Fruit fly (Drosophila melanogaster) whole organism, embryonic: ENCODE data around the gene CG4004.

Experiments used
- Atf3 ChIP-seq: fragments of 200-800 bp; sonication (Bioruptor generic); optimal IDR thresholded peaks from 3 replicates; lab custom pipeline; 2016; ENCODE audit warnings: missing biosample characterization, missing genetic modification characterization
- BtbVII ChIP-seq: fragments of 200-800 bp; sonication (Bioruptor generic); optimal IDR thresholded peaks from 3 replicates; lab custom pipeline; 2017; ENCODE audit warnings: missing biosample characterization, mild to moderate bottlenecking, missing genetic modification characterization
- CG1233 ChIP-seq: fragments of 200-800 bp; sonication (Bioruptor generic); optimal IDR thresholded peaks from 4 replicates; lab custom pipeline; 2018; ENCODE audit warnings: missing biosample characterization, mild to moderate bottlenecking, missing genetic modification characterization
- CG13624 ChIP-seq: fragments of 200-800 bp; sonication (Bioruptor generic); optimal IDR thresholded peaks from 2 replicates; lab custom pipeline; 2016; ENCODE audit warnings: missing biosample characterization, missing genetic modification characterization
- CG15073 ChIP-seq: fragments of 200-800 bp; sonication (Bioruptor generic); optimal IDR thresholded peaks from 2 replicates; lab custom pipeline; 2016; ENCODE audit warnings: missing biosample characterization, missing genetic modification characterization
- CG17359 ChIP-seq: fragments of 200-800 bp; sonication (Bioruptor generic); optimal IDR thresholded peaks from 3 replicates; lab custom pipeline; 2018; ENCODE audit warnings: missing biosample characterization, mild to moderate bottlenecking, missing genetic modification characterization, moderate library complexity
- CG17802 ChIP-seq: fragments of 200-800 bp; sonication (Bioruptor generic); optimal IDR thresholded peaks from 2 replicates; lab custom pipeline; 2018; ENCODE audit warnings: missing biosample characterization, mild to moderate bottlenecking, missing genetic modification characterization, moderate library complexity
- CG2116 ChIP-seq: fragments of 200-800 bp; sonication (Bioruptor generic); optimal IDR thresholded peaks from 3 replicates; lab custom pipeline; 2018; ENCODE audit warnings: missing biosample characterization, mild to moderate bottlenecking, missing genetic modification characterization
- CG2120 ChIP-seq: fragments of 200-800 bp; sonication (Bioruptor generic); optimal IDR thresholded peaks from 3 replicates; lab custom pipeline; 2016; ENCODE audit warnings: missing biosample characterization, missing genetic modification characterization
- CG30020 ChIP-seq: fragments of 200-800 bp; optimal IDR thresholded peaks from 2 replicates; lab custom pipeline; 2019; ENCODE audit warnings: missing biosample characterization, mild to moderate bottlenecking, missing genetic modification characterization, moderate library complexity
- CG30403 ChIP-seq: fragments of 200-800 bp; sonication (Bioruptor generic); optimal IDR thresholded peaks from 3 replicates; lab custom pipeline; 2016; ENCODE audit warnings: missing biosample characterization, missing genetic modification characterization
- CG3847 ChIP-seq: fragments of 200-800 bp; sonication (Bioruptor generic); IDR thresholded peaks from 2 replicates; pipeline ENCODE4 v1.3.6; 2022; ENCODE audit warnings: missing biosample characterization, missing genetic modification characterization
- CG4328 ChIP-seq: fragments of 200-800 bp; sonication (Bioruptor generic); optimal IDR thresholded peaks from 3 replicates; lab custom pipeline; 2017; ENCODE audit warnings: missing biosample characterization, missing genetic modification reagents, missing genetic modification characterization
- CG9215 ChIP-seq: fragments of 200-800 bp; sonication (Bioruptor generic); IDR thresholded peaks from 2 replicates; pipeline ENCODE4 v1.3.6; 2022; ENCODE audit warnings: missing biosample characterization, missing genetic modification characterization
- Doc2 ChIP-seq: fragments of 200-800 bp; sonication (Bioruptor generic); IDR thresholded peaks from 2 replicates; pipeline ENCODE4 v1.3.6; 2022; ENCODE audit warnings: missing biosample characterization, missing genetic modification characterization
- HmgD ChIP-seq: fragments of 200-800 bp; sonication (Bioruptor generic); optimal IDR thresholded peaks from 3 replicates; lab custom pipeline; 2016; ENCODE audit warnings: missing biosample characterization, missing genetic modification characterization
- HmgZ ChIP-seq: fragments of 200-800 bp; sonication (Bioruptor generic); optimal IDR thresholded peaks from 2 replicates; lab custom pipeline; 2018; ENCODE audit warnings: missing biosample characterization, mild to moderate bottlenecking, missing genetic modification characterization
- Hsf ChIP-seq: fragments of 200-800 bp; sonication (Bioruptor generic); optimal IDR thresholded peaks from 3 replicates; lab custom pipeline; 2016; ENCODE audit warnings: missing biosample characterization, missing genetic modification characterization
- NfI ChIP-seq: fragments of 200-800 bp; sonication (Bioruptor generic); optimal IDR thresholded peaks from 3 replicates; lab custom pipeline; 2018; ENCODE audit warnings: missing biosample characterization, mild to moderate bottlenecking, missing genetic modification characterization, moderate library complexity
- Oaz ChIP-seq: fragments of 200-800 bp; sonication (Bioruptor generic); IDR thresholded peaks from 2 replicates; pipeline ENCODE4 v1.3.6; 2022; ENCODE audit warnings: missing biosample characterization, missing genetic modification characterization
- Taf1 ChIP-seq: fragments of 200-800 bp; sonication (Bioruptor generic); IDR thresholded peaks from 2 replicates; pipeline ENCODE4 v1.3.6; 2022; ENCODE audit warnings: missing biosample characterization, missing genetic modification characterization
- Xbp1 ChIP-seq: fragments of 200-800 bp; sonication (Bioruptor generic); optimal IDR thresholded peaks from 3 replicates; lab custom pipeline; 2016; ENCODE audit warnings: missing biosample characterization, mild to moderate bottlenecking, missing genetic modification characterization
- ase ChIP-seq: fragments of 200-800 bp; sonication (Bioruptor generic); IDR thresholded peaks from 3 replicates; pipeline ENCODE4 v1.3.6; 2022; ENCODE audit warnings: missing biosample characterization, missing genetic modification characterization
- bbx ChIP-seq: fragments of 200-800 bp; sonication (Bioruptor generic); IDR thresholded peaks from 2 replicates; pipeline ENCODE4 v1.3.6; 2022; ENCODE audit warnings: missing biosample characterization, missing genetic modification characterization; ENCODE audit not compliant: partially characterized antibody
- cg ChIP-seq: fragments of 200-800 bp; sonication (Bioruptor generic); optimal IDR thresholded peaks from 3 replicates; lab custom pipeline; 2019; ENCODE audit warnings: missing biosample characterization, mild to moderate bottlenecking, missing genetic modification characterization, moderate library complexity
- chif ChIP-seq, 2 experiments: fragments of 200-800 bp; sonication (Bioruptor generic); optimal IDR thresholded peaks; 3 replicates each; lab custom pipeline; 2016; ENCODE audit warnings: missing biosample characterization in 2 of 2, missing genetic modification characterization in 2 of 2
- crp ChIP-seq, 2 experiments: fragments of 200-800 bp; sonication (Bioruptor generic); optimal IDR thresholded peaks; 2 replicates in 1 of 2; 3 replicates in 1 of 2; lab custom pipeline; 2017; ENCODE audit warnings: missing biosample characterization in 2 of 2, missing genetic modification characterization in 2 of 2, mild to moderate bottlenecking in 1 of 2, moderate library complexity in 1 of 2
- dmrt99B ChIP-seq: fragments of 200-800 bp; sonication (Bioruptor generic); optimal IDR thresholded peaks from 2 replicates; lab custom pipeline; 2018; ENCODE audit warnings: missing biosample characterization, mild to moderate bottlenecking, missing genetic modification characterization, moderate library complexity
- fd102C ChIP-seq: fragments of 200-800 bp; sonication (Bioruptor generic); optimal IDR thresholded peaks from 2 replicates; lab custom pipeline; 2018; ENCODE audit warnings: missing biosample characterization, mild to moderate bottlenecking, missing genetic modification characterization, moderate library complexity
- fd64A ChIP-seq: fragments of 200-800 bp; sonication (Bioruptor generic); optimal IDR thresholded peaks from 3 replicates; lab custom pipeline; 2018; ENCODE audit warnings: missing biosample characterization, mild to moderate bottlenecking, missing genetic modification characterization
- fd96Cb ChIP-seq: fragments of 200-800 bp; sonication (Bioruptor generic); optimal IDR thresholded peaks from 2 replicates; lab custom pipeline; 2018; ENCODE audit warnings: missing biosample characterization, mild to moderate bottlenecking, missing genetic modification characterization, moderate library complexity
- gcm ChIP-seq: fragments of 200-800 bp; sonication (Bioruptor generic); optimal IDR thresholded peaks from 2 replicates; lab custom pipeline; 2019; ENCODE audit warnings: missing biosample characterization, mild to moderate bottlenecking, missing genetic modification characterization, moderate library complexity
- gsb ChIP-seq: fragments of 200-800 bp; sonication (Bioruptor generic); IDR thresholded peaks from 2 replicates; pipeline ENCODE4 v1.3.6; 2022; ENCODE audit warnings: missing biosample characterization, missing genetic modification characterization
- ham ChIP-seq: fragments of 200-800 bp; sonication (Bioruptor generic); IDR thresholded peaks from 2 replicates; pipeline ENCODE4 v1.3.6; 2022; ENCODE audit warnings: missing biosample characterization, missing genetic modification characterization
- hkb ChIP-seq, 2 experiments: fragments of 200-800 bp in 1 of 2; fragments of >200 bp in 1 of 2; sonication (Bioruptor generic) in 1 of 2; IDR thresholded peaks in 1 of 2; optimal IDR thresholded peaks in 1 of 2; 2 replicates each; pipeline versions ENCODE4 v1.3.6 to Lab custom; 2017 to 2022; ENCODE audit warnings: missing biosample characterization in 1 of 2, missing genetic modification characterization in 1 of 2
- jumu ChIP-seq: fragments of 200-800 bp; sonication (Bioruptor generic); optimal IDR thresholded peaks from 3 replicates; lab custom pipeline; 2016; ENCODE audit warnings: missing biosample characterization, missing genetic modification characterization
- knrl ChIP-seq: fragments of 200-800 bp; sonication (Bioruptor generic); IDR thresholded peaks from 3 replicates; pipeline ENCODE4 v1.3.6; 2022; ENCODE audit warnings: missing biosample characterization, missing genetic modification characterization; ENCODE audit not compliant: partially characterized antibody
- luna ChIP-seq: fragments of 200-800 bp; sonication (Bioruptor generic); optimal IDR thresholded peaks from 2 replicates; lab custom pipeline; 2016; ENCODE audit warnings: missing biosample characterization, missing genetic modification characterization
- maf-S ChIP-seq: fragments of 200-800 bp; sonication (Bioruptor generic); optimal IDR thresholded peaks from 2 replicates; lab custom pipeline; 2016; ENCODE audit warnings: missing biosample characterization, missing genetic modification characterization
- pb ChIP-seq: fragments of 200-800 bp; sonication (Bioruptor generic); optimal IDR thresholded peaks from 3 replicates; lab custom pipeline; 2016; ENCODE audit warnings: missing biosample characterization, missing genetic modification characterization
- pfk ChIP-seq: fragments of 200-800 bp; sonication (Bioruptor generic); optimal IDR thresholded peaks from 2 replicates; lab custom pipeline; 2018; ENCODE audit warnings: missing biosample characterization, mild to moderate bottlenecking, missing genetic modification characterization, moderate library complexity
- phol ChIP-seq: fragments of 200-800 bp; sonication (Bioruptor generic); optimal IDR thresholded peaks from 3 replicates; lab custom pipeline; 2018; ENCODE audit warnings: missing biosample characterization, mild to moderate bottlenecking, missing genetic modification characterization, moderate library complexity
- rib ChIP-seq: fragments of 200-800 bp; sonication (Bioruptor generic); IDR thresholded peaks from 2 replicates; pipeline ENCODE4 v1.3.6; 2022; ENCODE audit warnings: missing biosample characterization, missing genetic modification characterization
- sens ChIP-seq: fragments of 200-800 bp; sonication (Bioruptor generic); peaks from one replicate; lab custom pipeline; 2016; ENCODE audit warnings: missing biosample characterization, missing genetic modification characterization
- seq ChIP-seq: fragments of 200-800 bp; sonication (Bioruptor generic); IDR thresholded peaks from 2 replicates; pipeline ENCODE4 v1.3.6; 2022; ENCODE audit warnings: missing biosample characterization, missing genetic modification characterization
- tgo ChIP-seq: fragments of 200-800 bp; sonication (Bioruptor generic); IDR thresholded peaks from 3 replicates; pipeline ENCODE4 v1.3.6; 2022; ENCODE audit warnings: missing biosample characterization, missing genetic modification characterization
- tin ChIP-seq: fragments of 200-800 bp; sonication (Bioruptor generic); optimal IDR thresholded peaks from 3 replicates; lab custom pipeline; 2016; ENCODE audit warnings: missing biosample characterization, missing genetic modification characterization
- vfl ChIP-seq: fragments of 200-800 bp; sonication (Bioruptor generic); optimal IDR thresholded peaks from 2 replicates; lab custom pipeline; 2016; ENCODE audit warnings: missing biosample characterization, missing genetic modification characterization
- z ChIP-seq: fragments of 200-800 bp; sonication (Bioruptor generic); IDR thresholded peaks from 3 replicates; pipeline ENCODE4 v1.3.6; 2022; ENCODE audit warnings: missing biosample characterization, missing genetic modification characterization

CG4004 gene

dm6 chrX:12734710-12735462 is 9.1 kb upstream of the CG4004 start (continued):
- no peak for TF ChIP-seq hkb (optimal IDR thresholded peaks at IDR 0.05; lab: Kevin White, UChicago)
- peak; percentile 80 for TF ChIP-seq hkb (GFP tag; IDR thresholded peaks at IDR 0.05; lab: Robert Waterston, UW)
- no peak; the same call in 1 of the 2 replicates for TF ChIP-seq Doc2 (GFP tag; lab: Robert Waterston, UW)
- no peak for TF ChIP-seq Hsf (GFP tag; lab: Kevin White, UChicago)
- TF ChIP-seq Atf3 (GFP tag; lab: Kevin White, UChicago): no peak
- TF ChIP-seq pb (GFP tag; lab: Kevin White, UChicago): no peak
- TF ChIP-seq CG4328 (GFP tag; lab: Kevin White, UChicago): peak; percentile 87
- no peak for TF ChIP-seq fd102C (GFP tag; lab: Kevin White, UChicago)
- TF ChIP-seq CG1233 (GFP tag; lab: Kevin White, UChicago): peak; percentile 86
- peak; percentile 80 for TF ChIP-seq CG30403 (GFP tag; lab: Kevin White, UChicago)
- no peak for TF ChIP-seq maf-S
- peak; percentile 86 for TF ChIP-seq BtbVII (GFP tag; lab: Kevin White, UChicago)
- peak; percentile 92 for TF ChIP-seq gcm (GFP tag; lab: Kevin White, UChicago)
- TF ChIP-seq phol (tag; lab: Kevin White, UChicago): peak; percentile 91
- no peak for TF ChIP-seq z (GFP tag; lab: Robert Waterston, UW)
- TF ChIP-seq dmrt99B (tag; lab: Kevin White, UChicago): peak; percentile 93
- TF ChIP-seq tin (GFP tag; lab: Kevin White, UChicago): peak; percentile 75
- TF ChIP-seq CG9215: peak; percentile 89
- no peak for TF ChIP-seq CG13624 (GFP tag; lab: Kevin White, UChicago)
- peak; percentile 67; the same call in 1 of the 2 replicates for TF ChIP-seq ham (GFP tag; lab: Robert Waterston, UW)
- no peak for TF ChIP-seq cg (GFP tag; lab: Kevin White, UChicago)
- peak; percentile 71 for TF ChIP-seq seq (GFP tag; lab: Robert Waterston, UW)
- no peak for TF ChIP-seq sens (GFP tag; lab: Kevin White, UChicago)
- TF ChIP-seq HmgZ (tag; lab: Kevin White, UChicago): peak; percentile 80
- TF ChIP-seq CG3847 (GFP tag; lab: Robert Waterston, UW): peak; percentile 89
- no peak for TF ChIP-seq HmgD (GFP tag; lab: Kevin White, UChicago)
- TF ChIP-seq jumu (GFP tag; lab: Kevin White, UChicago): no peak
- TF ChIP-seq pfk (GFP tag; lab: Kevin White, UChicago): peak; percentile 53
- peak; percentile 91 for TF ChIP-seq tgo (GFP tag; lab: Robert Waterston, UW)
- peak; percentile 42 for TF ChIP-seq CG2116 (GFP tag; lab: Kevin White, UChicago)
- peak; percentile 83 for TF ChIP-seq gsb (GFP tag; lab: Robert Waterston, UW)
- peak; percentile 92 for TF ChIP-seq CG17359 (tag; lab: Kevin White, UChicago)
- TF ChIP-seq crp (GFP tag; optimal IDR thresholded peaks at IDR 0.05; lab: Kevin White, UChicago): no peak
- TF ChIP-seq CG2120 (GFP tag; lab: Kevin White, UChicago): peak; percentile 70
- TF ChIP-seq fd96Cb: peak; percentile 85
- peak; percentile 76 for TF ChIP-seq Oaz (GFP tag; lab: Robert Waterston, UW)
- TF ChIP-seq knrl (GFP tag; lab: Robert Waterston, UW): no peak; the same call in 2 of the 3 replicates
- peak; percentile 56 for TF ChIP-seq CG30020 (tag; lab: Kevin White, UChicago)
- peak; percentile 80 for TF ChIP-seq ase (GFP tag; lab: Robert Waterston, UW)
- TF ChIP-seq fd64A (GFP tag; lab: Kevin White, UChicago): no peak
- TF ChIP-seq CG17802: peak; percentile 48
- TF ChIP-seq Xbp1 (GFP tag; lab: Kevin White, UChicago): peak; percentile 86
- peak; percentile 34 for TF ChIP-seq CG15073
- peak; percentile 86 for TF ChIP-seq Taf1 (GFP tag; lab: Robert Waterston, UW)
- peak; percentile 91 for TF ChIP-seq NfI
- peak; percentile 84; the same call in 1 of the 2 replicates for TF ChIP-seq rib (GFP tag; lab: Robert Waterston, UW)
- no peak for TF ChIP-seq vfl (GFP tag; lab: Kevin White, UChicago)
- TF ChIP-seq chif (GFP tag; optimal IDR thresholded peaks at IDR 0.05; lab: Kevin White, UChicago): no peak
- TF ChIP-seq luna: no peak
- TF ChIP-seq bbx: peak; percentile 51; the same call in 1 of the 2 replicates
